Worm (Caenorhabditis elegans) whole organism, L4 larva: ENCODE results near the gene cit-1.2.

Experiments used
- dpl-1 ChIP-seq: fragments of 150-350 bp; optimal IDR thresholded peaks from 2 replicates; lab custom pipeline; 2014; ENCODE audit warnings: missing biosample characterization, missing genetic modification reagents, missing genetic modification characterization
- mep-1 ChIP-seq: fragments of 150-350 bp; sonication (generic microtip); optimal IDR thresholded peaks from 3 replicates; lab custom pipeline; 2014; ENCODE audit warnings: missing biosample characterization, missing genetic modification characterization
- pqm-1 ChIP-seq: sonication (generic microtip); optimal IDR thresholded peaks from 2 replicates; lab custom pipeline; 2017; ENCODE audit warnings: missing biosample characterization, missing genetic modification characterization
- zfp-3 ChIP-seq: fragments of 200-800 bp; sonication (Bioruptor generic); conservative IDR thresholded peaks from 2 replicates; pipeline ENCODE4 v1.3.6; 2022; ENCODE audit warnings: missing genetic modification reagents, missing genetic modification characterization, missing compliant biosample characterization
- ztf-11 ChIP-seq: fragments of 150-350 bp; optimal IDR thresholded peaks from 2 replicates; lab custom pipeline; 2014; ENCODE audit warnings: missing biosample characterization, missing genetic modification characterization

DNA sequence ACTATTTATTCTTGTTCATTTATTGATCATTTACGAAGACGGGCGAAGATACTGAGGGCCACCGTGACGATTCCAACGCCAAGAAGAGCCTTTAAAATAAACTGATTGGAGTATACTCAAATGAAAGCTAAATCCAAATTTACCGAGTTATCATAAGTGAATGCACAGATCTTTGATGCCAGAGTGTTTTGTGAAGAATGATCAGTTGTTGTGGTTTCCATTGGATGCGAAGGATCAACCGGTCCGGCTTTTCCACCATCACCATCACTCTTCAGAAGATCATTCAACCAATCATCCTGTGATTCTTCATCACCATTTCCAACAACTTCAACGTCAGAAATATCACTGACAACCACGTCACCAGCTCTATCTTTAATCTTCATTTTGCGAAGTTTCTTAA, 33.3 kb upstream of the cit-1.2 start:
- TF ChIP-seq zfp-3 (GFP tag; lab: Robert Waterston, UW) (peak; percentile 71; the same call in 1 of the 2 replicates), mep-1 (tag; lab: Kevin White, UChicago) (peak; percentile 1), pqm-1 (tag; lab: Kevin White, UChicago) (no peak), dpl-1 (GFP tag; lab: Kevin White, UChicago) (no peak), ztf-11 (tag; lab: Kevin White, UChicago) (no peak)
